Fruit fly (Drosophila melanogaster): ENCODE results near the gene CG1640.

The CG1640 gene

DNA sequence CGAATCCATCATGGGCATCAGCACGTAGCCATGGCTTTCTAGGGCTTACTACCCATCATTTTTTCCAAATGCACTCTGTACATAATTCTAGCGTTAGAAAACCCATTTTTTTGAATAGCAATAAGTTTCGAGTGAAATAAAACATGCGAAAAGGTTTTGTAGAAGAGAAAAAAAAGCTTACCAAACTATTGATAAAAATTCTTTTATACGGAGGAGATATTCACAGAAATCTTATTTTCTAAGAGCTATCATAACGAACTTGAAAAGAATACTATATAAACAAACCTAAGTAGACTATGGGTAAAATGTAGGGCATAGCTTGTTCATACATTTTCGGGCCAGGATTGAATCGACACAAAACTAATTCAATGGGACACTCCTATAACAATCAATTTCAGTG is at the start of gene CG1640:
Gene CG1640 (plus strand): TSS at position 301 of the 400 bp plus-strand sequence.
- TF ChIP-seq fd96Ca (GFP tag; IDR thresholded peaks at IDR 0.05), result no peak
- TF ChIP-seq CG17806 (tag; optimal IDR thresholded peaks at IDR 0.05), result no peak
- TF ChIP-seq Snoo (tag; optimal IDR thresholded peaks at IDR 0.05), result no peak
- TF ChIP-seq Pif1A (GFP tag; optimal IDR thresholded peaks at IDR 0.05), result no peak
- TF ChIP-seq rn (GFP tag; IDR thresholded peaks at IDR 0.05), result no peak
- TF ChIP-seq CG12605 (GFP tag; IDR thresholded peaks at IDR 0.05), result no peak
- TF ChIP-seq CG14655 (GFP tag; optimal IDR thresholded peaks at IDR 0.05), result no peak
- no peak for TF ChIP-seq D1 (tag; optimal IDR thresholded peaks at IDR 0.05)

DNA sequence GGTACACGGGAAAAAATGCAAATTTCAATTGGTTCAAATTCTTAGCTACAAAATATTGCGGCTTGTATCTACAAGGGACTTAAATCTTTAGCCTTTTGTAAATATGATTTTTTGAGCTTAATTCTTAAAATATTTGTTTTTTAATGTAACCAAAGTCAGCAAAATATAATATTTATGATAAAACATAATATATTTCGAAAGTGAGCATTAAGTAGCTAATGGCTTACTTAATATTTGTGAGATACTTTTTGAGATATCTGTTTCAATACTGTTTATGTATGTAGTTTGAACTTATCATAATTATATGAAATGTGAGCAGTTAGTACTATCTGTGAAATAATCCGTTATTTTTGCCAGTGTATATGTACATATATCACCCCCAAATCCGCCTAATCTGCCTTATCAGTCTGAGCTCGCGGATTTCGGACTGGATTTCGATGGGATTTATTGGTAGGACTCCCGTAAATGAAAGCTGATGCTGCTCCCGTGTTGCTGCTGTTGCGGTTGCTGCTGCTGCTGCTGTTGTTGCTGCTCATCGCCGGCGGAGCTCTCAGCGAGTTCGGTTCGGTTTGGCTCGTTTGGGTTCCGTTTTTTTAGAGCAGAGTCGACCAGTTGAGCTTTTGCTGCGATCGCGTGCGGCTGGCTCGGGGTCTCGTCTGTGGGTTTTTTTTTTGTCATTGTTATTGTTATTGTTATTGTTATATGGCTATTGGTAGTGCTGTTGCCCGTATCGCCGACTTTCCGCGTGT is 49.5 kb upstream of the CG1640 start:
- TF ChIP-seq CG4496 (GFP tag; IDR thresholded peaks at IDR 0.05) (0 out of 3 replicates have a peak, but pooled peaks have one; percentile 30), CG9948 (tag; optimal IDR thresholded peaks at IDR 0.05) (peak; percentile 22), CG13204 (GFP tag; optimal IDR thresholded peaks at IDR 0.05) (peak; percentile 13), CG12605 (GFP tag; IDR thresholded peaks at IDR 0.05) (no peak)

DNA sequence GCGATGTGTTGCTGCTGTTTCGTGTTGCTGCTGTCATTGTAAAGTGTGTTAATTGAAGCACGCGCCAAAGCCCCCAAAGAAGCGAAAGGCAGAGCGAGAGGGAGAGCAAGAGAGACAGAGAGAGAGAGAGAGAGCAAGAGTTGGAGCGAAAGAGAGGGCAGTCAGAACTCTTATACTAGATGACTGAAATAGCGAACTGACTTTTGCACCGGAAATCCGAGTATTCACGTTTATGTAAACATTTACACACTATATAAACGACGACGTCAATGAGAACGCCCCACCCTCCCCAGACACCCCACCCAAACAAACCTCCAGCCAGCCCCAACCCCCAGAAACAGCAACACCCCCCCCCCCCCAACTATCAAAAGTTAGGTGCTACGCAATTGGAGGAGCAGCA is 48.0 kb upstream of the CG1640 start:
- TF ChIP-seq EcR (GFP tag; optimal IDR thresholded peaks at IDR 0.05) (no peak), CG15710 (tag; optimal IDR thresholded peaks at IDR 0.05) (no peak), CG17806 (tag; optimal IDR thresholded peaks at IDR 0.05) (no peak), CG9948 (tag; optimal IDR thresholded peaks at IDR 0.05) (no peak), D1 (tag; optimal IDR thresholded peaks at IDR 0.05) (no peak), CG32121 (GFP tag; IDR thresholded peaks at IDR 0.05) (0 out of 2 replicates have a peak, but pooled peaks have one; percentile 32)

DNA sequence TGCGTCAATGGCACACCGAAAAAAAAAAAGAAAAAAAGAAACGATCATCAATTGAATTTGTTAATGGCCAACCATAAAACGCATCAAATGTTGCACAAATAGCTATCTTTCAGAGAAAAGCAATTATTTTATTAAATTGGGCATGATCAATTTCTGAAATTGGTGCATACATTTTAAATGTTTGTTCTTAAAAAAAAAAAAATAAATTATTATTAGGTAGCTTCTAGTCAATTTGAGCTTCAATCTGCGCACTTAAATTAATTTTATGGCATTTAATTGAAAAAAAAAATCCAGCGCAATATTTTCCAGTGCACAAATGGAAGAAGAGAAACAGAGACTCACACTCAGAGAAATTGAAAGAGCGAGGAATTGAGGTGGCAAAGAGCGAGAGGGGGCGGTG is 47.3 kb upstream of the CG1640 start:
- TF ChIP-seq rn (GFP tag; IDR thresholded peaks at IDR 0.05) (peak; percentile 42; the same call in 1 of the 2 replicates), Pif1A (GFP tag; optimal IDR thresholded peaks at IDR 0.05) (peak; percentile 13), CG8159 (tag; optimal IDR thresholded peaks at IDR 0.05) (peak; percentile 26), Snoo (tag; optimal IDR thresholded peaks at IDR 0.05) (peak; percentile 61), CG4496 (GFP tag; IDR thresholded peaks at IDR 0.05) (peak; percentile 15; the same call in 1 of the 3 replicates), CG10348 (GFP tag; IDR thresholded peaks at IDR 0.05) (no peak), CG34367 (tag; optimal IDR thresholded peaks at IDR 0.05) (no peak), CG9948 (tag; optimal IDR thresholded peaks at IDR 0.05) (peak; percentile 4), fd96Ca (GFP tag; IDR thresholded peaks at IDR 0.05) (no peak), CG12605 (GFP tag; IDR thresholded peaks at IDR 0.05) (no peak), CG14655 (GFP tag; optimal IDR thresholded peaks at IDR 0.05) (peak; percentile 20), Pif1B (GFP tag; optimal IDR thresholded peaks at IDR 0.05) (peak; percentile 29), gl (tag; optimal IDR thresholded peaks at IDR 0.05) (no peak), CG17806 (tag; optimal IDR thresholded peaks at IDR 0.05) (peak; percentile 14)

DNA sequence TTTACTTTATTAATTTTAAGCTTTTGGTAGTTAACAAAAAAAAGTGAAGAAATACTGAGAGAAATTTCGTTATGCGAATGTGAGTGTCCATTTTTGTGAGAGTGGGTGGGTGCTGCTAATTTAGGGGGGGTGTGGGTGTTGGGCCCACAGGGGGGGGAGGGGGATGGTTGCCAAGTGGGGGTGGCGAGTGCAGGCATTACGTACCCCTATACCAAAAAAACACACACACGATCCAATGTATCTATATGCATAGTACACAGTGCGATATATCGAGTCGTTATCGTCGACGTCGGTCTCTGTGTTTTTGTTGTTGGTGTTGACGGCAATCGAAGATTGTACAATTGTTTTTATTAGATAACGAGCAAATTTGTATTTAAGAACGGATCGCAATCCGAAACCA is 46.9 kb upstream of the CG1640 start:
- TF ChIP-seq fd96Ca (GFP tag; IDR thresholded peaks at IDR 0.05) (0 out of 3 replicates have a peak, but pooled peaks have one; percentile 27), Pif1A (GFP tag; optimal IDR thresholded peaks at IDR 0.05) (no peak)

DNA sequence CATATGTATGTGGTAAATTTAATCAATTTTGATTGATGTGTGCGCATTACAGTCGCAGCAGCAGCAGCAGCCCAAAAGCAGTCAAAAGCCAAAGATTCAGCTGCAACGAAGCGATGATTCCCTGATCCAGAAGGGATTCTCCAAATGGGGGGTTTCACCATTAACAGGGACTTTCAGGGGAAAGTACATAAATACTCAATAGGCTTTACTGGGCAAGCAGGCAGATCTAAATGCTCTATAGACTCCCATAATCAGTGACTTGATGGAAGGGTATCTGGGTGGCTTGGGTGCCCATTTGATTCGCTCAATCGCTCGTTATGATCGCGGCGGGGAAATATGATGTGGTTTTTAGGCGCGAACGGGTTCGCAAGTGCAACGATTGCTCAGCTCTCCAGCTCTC is 45.1 kb upstream of the CG1640 start:
- no peak for TF ChIP-seq CG10348 (GFP tag; IDR thresholded peaks at IDR 0.05)
- no peak for TF ChIP-seq Snoo (tag; optimal IDR thresholded peaks at IDR 0.05)
- TF ChIP-seq CG4496 (GFP tag; IDR thresholded peaks at IDR 0.05), result peak; percentile 61; the same call in 2 of the 3 replicates
- TF ChIP-seq rn (GFP tag; IDR thresholded peaks at IDR 0.05), result peak; percentile 9; the same call in 1 of the 2 replicates
- peak; percentile 27; the same call in 1 of the 2 replicates for TF ChIP-seq Ets98B (GFP tag; IDR thresholded peaks at IDR 0.05)
- TF ChIP-seq fd96Ca (GFP tag; IDR thresholded peaks at IDR 0.05), result peak; percentile 43; the same call in 1 of the 3 replicates

DNA sequence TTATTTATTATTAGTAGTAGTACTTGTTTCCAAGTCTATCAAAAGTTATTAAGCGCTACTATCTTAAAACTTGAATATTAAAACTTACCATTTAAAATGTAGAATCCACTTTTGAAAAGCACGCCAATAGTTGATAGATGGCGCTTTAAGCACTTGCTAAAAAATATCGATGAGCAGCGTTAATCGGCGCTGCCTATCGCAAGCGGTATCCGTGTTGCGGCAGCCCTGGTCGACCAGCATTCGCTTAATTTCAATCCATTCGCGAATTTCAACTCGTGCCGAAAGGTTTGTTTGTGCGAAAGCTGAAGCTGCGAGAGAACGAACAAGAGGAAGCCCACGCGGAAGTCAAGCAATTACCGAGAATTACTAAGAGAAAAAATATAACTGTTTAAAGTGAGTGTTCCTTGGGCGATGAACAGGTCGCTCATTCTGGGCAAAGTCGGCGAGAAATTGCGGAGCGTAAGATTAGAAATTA is 40.8 kb upstream of the CG1640 start, which contains the start of gene Prx2:
Gene Prx2 (plus strand): TSS at position 253 of the 475 bp plus-strand sequence.
- TF ChIP-seq EcR (GFP tag; optimal IDR thresholded peaks at IDR 0.05) (peak; percentile 5), Pif1A (GFP tag; optimal IDR thresholded peaks at IDR 0.05) (no peak), CG12605 (GFP tag; IDR thresholded peaks at IDR 0.05) (no peak), CG32121 (GFP tag; IDR thresholded peaks at IDR 0.05) (0 out of 2 replicates have a peak, but pooled peaks have one; percentile 19), CG13204 (GFP tag; optimal IDR thresholded peaks at IDR 0.05) (peak; percentile 12), CG4496 (GFP tag; IDR thresholded peaks at IDR 0.05) (peak; percentile 72), Ets98B (GFP tag; IDR thresholded peaks at IDR 0.05) (peak; percentile 68; the same call in 1 of the 2 replicates)
